Worm (Caenorhabditis elegans) whole organism, late embryonic: ENCODE measurements around the gene tcc-1.
A peak's percentile ranks its signal among the peaks of the same experiment; 100 is the strongest.
"Not testable (repeated sequence)": the region's sequence is repeated elsewhere in the genome, so short reads cannot be mapped to it uniquely, and the experiment has no call there.

Experiments used
- K09A11.1 ChIP-seq: sonication (generic microtip); optimal IDR thresholded peaks from 2 replicates; lab custom pipeline; 2017; ENCODE audit warnings: antibody characterized with exemption, mild to moderate bottlenecking, missing genetic modification characterization, missing compliant biosample characterization; ENCODE audit not compliant: insufficient read depth
- T23F11.4 ChIP-seq: fragments of 200-800 bp; sonication (Bioruptor generic); optimal IDR thresholded peaks from 2 replicates; lab custom pipeline; 2018; ENCODE audit warnings: mild to moderate bottlenecking, missing genetic modification characterization, missing compliant biosample characterization
- ceh-19 ChIP-seq: fragments of 200-800 bp; sonication (Bioruptor generic); optimal IDR thresholded peaks from 2 replicates; lab custom pipeline; 2018; ENCODE audit warnings: mild to moderate bottlenecking, missing genetic modification characterization, missing compliant biosample characterization
- ceh-2 ChIP-seq: sonication (generic microtip); optimal IDR thresholded peaks from 2 replicates; lab custom pipeline; 2016; ENCODE audit warnings: missing genotype, missing genetic modification characterization, missing compliant biosample characterization
- ceh-30 ChIP-seq: fragments of 150-350 bp; optimal IDR thresholded peaks from 2 replicates; lab custom pipeline; 2014; ENCODE audit warnings: missing biosample characterization, missing genetic modification characterization
- ceh-31 ChIP-seq: sonication (generic microtip); optimal IDR thresholded peaks from 2 replicates; lab custom pipeline; 2016; ENCODE audit warnings: missing genetic modification characterization, missing compliant biosample characterization
- ceh-48 ChIP-seq: sonication (generic microtip); optimal IDR thresholded peaks from 2 replicates; lab custom pipeline; 2016; ENCODE audit warnings: missing genetic modification characterization, inconsistent platforms, missing compliant biosample characterization
- dmd-4 ChIP-seq: sonication (generic microtip); optimal IDR thresholded peaks from 2 replicates; lab custom pipeline; 2016; ENCODE audit warnings: borderline replicate concordance, missing genetic modification characterization, missing compliant biosample characterization
- dve-1 ChIP-seq: sonication (generic microtip); optimal IDR thresholded peaks from 2 replicates; lab custom pipeline; 2017; ENCODE audit warnings: antibody characterized with exemption, mild to moderate bottlenecking, missing genetic modification characterization, missing compliant biosample characterization
- elt-2 ChIP-seq: sonication (generic microtip); optimal IDR thresholded peaks from 2 replicates; lab custom pipeline; 2016; ENCODE audit warnings: missing genetic modification reagents, missing genetic modification characterization, missing compliant biosample characterization
- fkh-10 ChIP-seq: fragments of 150-350 bp; optimal IDR thresholded peaks from 2 replicates; lab custom pipeline; 2014; ENCODE audit warnings: missing biosample characterization, missing genetic modification reagents, missing genetic modification characterization
- hlh-13 ChIP-seq: fragments of 200-800 bp; sonication (Bioruptor generic); optimal IDR thresholded peaks from 2 replicates; lab custom pipeline; 2018; ENCODE audit warnings: mild to moderate bottlenecking, missing genetic modification characterization, missing compliant biosample characterization
- hlh-30 ChIP-seq: sonication (generic microtip); optimal IDR thresholded peaks from 2 replicates; lab custom pipeline; 2017; ENCODE audit warnings: antibody characterized with exemption, missing genetic modification characterization, missing compliant biosample characterization; ENCODE audit not compliant: insufficient read depth
- hlh-6 ChIP-seq: sonication (generic microtip); optimal IDR thresholded peaks from 2 replicates; lab custom pipeline; 2016; ENCODE audit warnings: missing genotype, missing genetic modification characterization, missing compliant biosample characterization
- lim-6 ChIP-seq: sonication (generic microtip); optimal IDR thresholded peaks from 2 replicates; lab custom pipeline; 2016; ENCODE audit warnings: missing genetic modification characterization, missing compliant biosample characterization
- lin-11 ChIP-seq: fragments of 200-800 bp; sonication (Bioruptor generic); optimal IDR thresholded peaks from 2 replicates; lab custom pipeline; 2018; ENCODE audit warnings: mild to moderate bottlenecking, missing genetic modification characterization, missing compliant biosample characterization
- madf-2 ChIP-seq: sonication (generic microtip); optimal IDR thresholded peaks from 2 replicates; lab custom pipeline; 2017; ENCODE audit warnings: missing genetic modification characterization, missing compliant biosample characterization
- mec-3 ChIP-seq: sonication (generic microtip); optimal IDR thresholded peaks from 2 replicates; lab custom pipeline; 2016; ENCODE audit warnings: borderline replicate concordance, missing genetic modification characterization, missing compliant biosample characterization
- nfya-1 ChIP-seq: sonication (generic microtip); optimal IDR thresholded peaks from 2 replicates; lab custom pipeline; 2017; ENCODE audit warnings: missing genetic modification characterization, mild to moderate bottlenecking, missing compliant biosample characterization, antibody characterized with exemption, moderate library complexity
- nhr-232 ChIP-seq: sonication (generic microtip); optimal IDR thresholded peaks from 2 replicates; lab custom pipeline; 2016; ENCODE audit warnings: missing genetic modification characterization, missing compliant biosample characterization
- npax-4 ChIP-seq: sonication (generic microtip); optimal IDR thresholded peaks from 2 replicates; lab custom pipeline; 2016; ENCODE audit warnings: missing genetic modification characterization, missing compliant biosample characterization
- pax-1 ChIP-seq: fragments of 150-350 bp; optimal IDR thresholded peaks from 2 replicates; lab custom pipeline; 2014; ENCODE audit warnings: missing biosample characterization, missing genetic modification characterization
- rnt-1 ChIP-seq: sonication (generic microtip); optimal IDR thresholded peaks from 2 replicates; lab custom pipeline; 2016; ENCODE audit warnings: missing genetic modification characterization, missing compliant biosample characterization
- sox-4 ChIP-seq: sonication (generic microtip); optimal IDR thresholded peaks from 2 replicates; lab custom pipeline; 2017; ENCODE audit warnings: mild to moderate bottlenecking, missing genetic modification characterization, inconsistent platforms, missing compliant biosample characterization
- syd-9 ChIP-seq: sonication (generic microtip); optimal IDR thresholded peaks from 2 replicates; lab custom pipeline; 2016; ENCODE audit warnings: mild to moderate bottlenecking, missing genetic modification characterization, moderate library complexity, missing compliant biosample characterization
- tbx-7 ChIP-seq: sonication (generic microtip); optimal IDR thresholded peaks from 2 replicates; lab custom pipeline; 2016; ENCODE audit warnings: missing genotype, missing genetic modification characterization, missing compliant biosample characterization
- ttx-3 ChIP-seq: sonication (generic microtip); optimal IDR thresholded peaks from 2 replicates; lab custom pipeline; 2016; ENCODE audit warnings: missing genetic modification reagents, missing genetic modification characterization, missing compliant biosample characterization
- unc-42 ChIP-seq: sonication (generic microtip); optimal IDR thresholded peaks from 2 replicates; lab custom pipeline; 2016; ENCODE audit warnings: missing genotype, missing genetic modification characterization, missing compliant biosample characterization
- unc-55 ChIP-seq: sonication (generic microtip); optimal IDR thresholded peaks from 2 replicates; lab custom pipeline; 2017; ENCODE audit warnings: missing biosample characterization, missing genetic modification reagents, missing genetic modification characterization

tcc-1 gene

ce11 chrV:17893959-17894358 lies 38.2 kb upstream of the tcc-1 start, which contains the start of gene C06H5.11:
Gene C06H5.11, minus strand, starts transcription at chrV:17894059.
- not testable (repeated sequence) for TF ChIP-seq ttx-3; ceh-19 (GFP tag; lab: Kevin White, UChicago); dve-1 (tag; lab: Kevin White, UChicago)

- TF ChIP-seq unc-55 (GFP tag; lab: Kevin White, UChicago), result no peak
- no peak for TF ChIP-seq K09A11.1 (tag; lab: Kevin White, UChicago)
- no peak for TF ChIP-seq syd-9 (tag; lab: Kevin White, UChicago)
- no peak for TF ChIP-seq hlh-30 (tag; lab: Kevin White, UChicago)
- TF ChIP-seq tbx-7, result no peak
- TF ChIP-seq elt-2 (tag; lab: Kevin White, UChicago), result no peak
- no peak for TF ChIP-seq madf-2
- TF ChIP-seq ceh-48 (tag; lab: Kevin White, UChicago), result no peak
- no peak for TF ChIP-seq ceh-30 (tag; lab: Kevin White, UChicago)
- no peak for TF ChIP-seq nhr-232 (tag; lab: Kevin White, UChicago)
- TF ChIP-seq dve-1 (tag; lab: Kevin White, UChicago), result no peak
- TF ChIP-seq ceh-31 (tag; lab: Kevin White, UChicago), result no peak
- no peak for TF ChIP-seq ceh-2 (tag; lab: Kevin White, UChicago)
- no peak for TF ChIP-seq unc-42
- no peak for TF ChIP-seq fkh-10
- no peak for TF ChIP-seq dmd-4 (tag; lab: Kevin White, UChicago)
Measured at ce11 chrV:17891317-17891716, 35.5 kb upstream of the tcc-1 start.

ce11 chrV:17888939-17889338 lies 33.1 kb upstream of the tcc-1 start, which contains the start of gene C06H5.6:
Gene C06H5.6, minus strand, starts transcription at chrV:17888984.
- no peak for TF ChIP-seq unc-42
- no peak for TF ChIP-seq lim-6 (tag; lab: Kevin White, UChicago)
- TF ChIP-seq elt-2 (tag; lab: Kevin White, UChicago), result peak; percentile 56
- no peak for TF ChIP-seq sox-4 (tag; lab: Kevin White, UChicago)

- TF ChIP-seq npax-4 (tag; lab: Kevin White, UChicago) (no peak), nfya-1 (peak; percentile 3), hlh-30 (tag; lab: Kevin White, UChicago) (no peak)
Measured at ce11 chrV:17871049-17871448, 15.3 kb upstream of the tcc-1 start, which contains the start of gene phf-14. Gene phf-14, plus strand, starts transcription at chrV:17871393.

- TF ChIP-seq nfya-1 (no peak), ceh-30 (tag; lab: Kevin White, UChicago) (no peak), unc-55 (GFP tag; lab: Kevin White, UChicago) (no peak)
Measured at ce11 chrV:17870569-17870968, 14.8 kb upstream of the tcc-1 start, which contains the start of gene csn-1. Gene csn-1, minus strand, starts transcription at chrV:17870651.

- not testable (repeated sequence) for TF ChIP-seq hlh-13 (GFP tag; lab: Kevin White, UChicago); hlh-6 (tag; lab: Kevin White, UChicago); rnt-1 (tag; lab: Kevin White, UChicago)
Measured at ce11 chrV:17865309-17865708, 9.5 kb upstream of the tcc-1 start, which contains the start of gene Y59A8A.8. Gene Y59A8A.8, plus strand, starts transcription at chrV:17865609.

- TF ChIP-seq pax-1 (no peak), mec-3 (tag; lab: Kevin White, UChicago) (no peak), syd-9 (tag; lab: Kevin White, UChicago) (no peak), elt-2 (tag; lab: Kevin White, UChicago) (no peak), lin-11 (tag; lab: Kevin White, UChicago) (no peak), T23F11.4 (no peak)
- TF ChIP-seq, all 69 proteins: peak for 0
Measured at ce11 chrV:17859519-17859918, 3.7 kb upstream of the tcc-1 start.
